In the genomic region with DNA sequence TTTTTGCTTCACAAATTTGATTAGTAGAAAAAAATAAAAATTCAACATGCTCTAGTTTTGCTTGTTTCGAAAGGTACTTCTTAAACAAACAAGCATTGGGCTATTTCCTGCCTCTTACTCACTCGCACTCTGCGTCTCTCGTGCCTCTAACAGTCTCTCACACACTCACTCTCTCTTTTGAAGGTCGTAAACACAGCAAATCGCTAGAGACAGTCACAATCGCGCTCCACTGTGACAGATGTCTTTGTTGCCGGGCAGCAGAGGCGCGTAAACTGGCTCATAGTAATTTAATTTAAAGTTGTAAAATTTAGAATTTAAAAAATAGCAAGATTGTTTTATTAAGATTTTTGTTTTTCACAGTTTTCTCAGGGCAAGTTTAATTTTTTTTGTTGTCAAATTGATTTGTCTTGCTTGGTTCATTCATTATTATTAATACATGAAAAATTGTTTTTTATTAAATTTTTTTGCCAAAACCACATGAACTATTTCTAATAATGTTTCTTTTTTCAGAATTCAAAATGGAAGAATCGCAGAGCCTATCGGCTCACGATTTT, we compare ENCODE assay signal across 8 worm cellular contexts.
A peak's percentile ranks its signal among the peaks of the same experiment; 100 is the strongest.
TF ChIP-seq lines count a peak whose summit lies in the region.

A gene (plus strand): TSS at position 504 of the 554 bp plus-strand sequence.

TF ChIP-seq in whole organism, L1 larva, 84 proteins besides CTCF, POLR2A, EP300 and RAD21 (continues in another document):
- TF ChIP-seq nhr-71 (tag; optimal IDR thresholded peaks at IDR 0.05; lab: Kevin White, UChicago) (peak; percentile 58), aly-2 (tag; optimal IDR thresholded peaks at IDR 0.05; lab: Kevin White, UChicago) (no peak), zip-4 (GFP tag; optimal IDR thresholded peaks at IDR 0.05; lab: Kevin White, UChicago) (no peak), snu-23 (GFP tag; optimal IDR thresholded peaks at IDR 0.05; lab: Kevin White, UChicago) (peak; percentile 57), hlh-17 (GFP tag; optimal IDR thresholded peaks at IDR 0.05; lab: Kevin White, UChicago; ENCODE audit: borderline replicate concordance) (no peak), ceh-90 (tag; optimal IDR thresholded peaks at IDR 0.05; lab: Kevin White, UChicago) (no peak), hpl-2 (GFP tag; optimal IDR thresholded peaks at IDR 0.05; lab: Kevin White, UChicago) (no peak), dsc-1 (tag; optimal IDR thresholded peaks at IDR 0.05; lab: Kevin White, UChicago) (peak; percentile 9), nhr-19 (GFP tag; conservative IDR thresholded peaks at IDR 0.05; lab: Robert Waterston, UW) (no peak), lin-15B (tag; optimal IDR thresholded peaks at IDR 0.05; lab: Kevin White, UChicago) (peak; percentile 26)

TF ChIP-seq in whole organism, L2 larva, 48 proteins besides CTCF, POLR2A, EP300 and RAD21 (continues in another document):
- TF ChIP-seq sma-3 (GFP tag; optimal IDR thresholded peaks at IDR 0.05; lab: Kevin White, UChicago) (no peak), aly-2 (tag; optimal IDR thresholded peaks at IDR 0.05; lab: Kevin White, UChicago) (no peak), elt-1 (tag; optimal IDR thresholded peaks at IDR 0.05; lab: Kevin White, UChicago) (no peak), lin-11 (tag; optimal IDR thresholded peaks at IDR 0.05; lab: Kevin White, UChicago) (peak; percentile 6), F13H6.1 (tag; optimal IDR thresholded peaks at IDR 0.05; lab: Kevin White, UChicago) (peak; percentile 50), nhr-129 (tag; optimal IDR thresholded peaks at IDR 0.05; lab: Kevin White, UChicago) (peak; percentile 83), sma-9 (GFP tag; optimal IDR thresholded peaks at IDR 0.05; lab: Kevin White, UChicago) (peak; percentile 57), sma-9 (tag; optimal IDR thresholded peaks at IDR 0.05; lab: Kevin White, UChicago) (no peak), nhr-25 (tag; optimal IDR thresholded peaks at IDR 0.05; lab: Kevin White, UChicago) (peak; percentile 62), unc-55 (GFP tag; optimal IDR thresholded peaks at IDR 0.05; lab: Kevin White, UChicago) (peak; percentile 68), lsy-2 (tag; optimal IDR thresholded peaks at IDR 0.05; lab: Kevin White, UChicago) (peak in 1 of 2 experiments; percentile 62)

TF ChIP-seq in whole organism, L3 larva, 47 proteins besides CTCF, POLR2A, EP300 and RAD21 (continues in another document):
- TF ChIP-seq R02D3.7 (tag; optimal IDR thresholded peaks at IDR 0.05; lab: Kevin White, UChicago) (no peak), unc-62 (GFP tag; optimal IDR thresholded peaks at IDR 0.05; lab: Kevin White, UChicago) (no peak), zag-1 (tag; optimal IDR thresholded peaks at IDR 0.05; lab: Kevin White, UChicago) (no peak), fos-1 (tag; optimal IDR thresholded peaks at IDR 0.05; lab: Kevin White, UChicago) (no peak), snpc-4 (tag; optimal IDR thresholded peaks at IDR 0.05; lab: Kevin White, UChicago) (peak; percentile 57), ceh-16 (tag; optimal IDR thresholded peaks at IDR 0.05; lab: Kevin White, UChicago) (no peak), nhr-25 (tag; optimal IDR thresholded peaks at IDR 0.05; lab: Kevin White, UChicago) (peak; percentile 79), nhr-237 (tag; optimal IDR thresholded peaks at IDR 0.05; lab: Kevin White, UChicago) (no peak), lin-39 (tag; optimal IDR thresholded peaks at IDR 0.05; lab: Kevin White, UChicago) (peak; percentile 44), elt-2 (tag; optimal IDR thresholded peaks at IDR 0.05; lab: Kevin White, UChicago) (peak; percentile 33), nfya-1 (tag; optimal IDR thresholded peaks at IDR 0.05; lab: Kevin White, UChicago; ENCODE audit: insufficient read depth) (peak; percentile 69)

TF ChIP-seq in whole organism, L4 larva, 104 proteins besides CTCF, POLR2A, EP300 and RAD21 (continues in another document):
- no peak for TF ChIP-seq arid-1 (GFP tag; conservative IDR thresholded peaks at IDR 0.05; lab: Robert Waterston, UW)
- TF ChIP-seq duxl-1 (tag; optimal IDR thresholded peaks at IDR 0.05; lab: Kevin White, UChicago; ENCODE audit: poor library complexity): no peak
- TF ChIP-seq F37D6.2 (tag; optimal IDR thresholded peaks at IDR 0.05; lab: Kevin White, UChicago): no peak
- peak; percentile 70 for TF ChIP-seq mep-1 (tag; optimal IDR thresholded peaks at IDR 0.05; lab: Kevin White, UChicago)
- TF ChIP-seq nhr-28 (tag; optimal IDR thresholded peaks at IDR 0.05; lab: Kevin White, UChicago): peak; percentile 71
- TF ChIP-seq aha-1 (tag; lab: Kevin White, UChicago): peak; percentile 93
- TF ChIP-seq D1046.2 (GFP tag; IDR thresholded peaks at IDR 0.05; lab: Robert Waterston, UW): no peak
- peak; percentile 11 for TF ChIP-seq lin-13 (GFP tag; optimal IDR thresholded peaks at IDR 0.05; lab: Kevin White, UChicago)
- TF ChIP-seq dve-1 (tag; optimal IDR thresholded peaks at IDR 0.05; lab: Kevin White, UChicago; ENCODE audit: insufficient read depth): peak; percentile 67
- TF ChIP-seq rbr-2 (tag; optimal IDR thresholded peaks at IDR 0.05; lab: Kevin White, UChicago): peak; percentile 52
- TF ChIP-seq nhr-11 (tag; optimal IDR thresholded peaks at IDR 0.05; lab: Kevin White, UChicago): peak; percentile 43

TF ChIP-seq in whole organism, early embryonic, 17 proteins besides CTCF, POLR2A, EP300 and RAD21:
- TF ChIP-seq F13C5.2 (tag; optimal IDR thresholded peaks at IDR 0.05; lab: Kevin White, UChicago) (peak; percentile 22), sea-1 (GFP tag; conservative IDR thresholded peaks at IDR 0.05; lab: Robert Waterston, UW) (no peak)

TF ChIP-seq in whole organism, late embryonic, 69 proteins besides CTCF, POLR2A, EP300 and RAD21 (continues in another document):
- TF ChIP-seq C08G9.2 (tag; optimal IDR thresholded peaks at IDR 0.05; lab: Kevin White, UChicago) (no peak), tbx-2 (tag; optimal IDR thresholded peaks at IDR 0.05; lab: Kevin White, UChicago) (peak; percentile 48), rnt-1 (tag; optimal IDR thresholded peaks at IDR 0.05; lab: Kevin White, UChicago) (no peak), ceh-18 (tag; optimal IDR thresholded peaks at IDR 0.05; lab: Kevin White, UChicago) (peak; percentile 5), T23F11.4 (GFP tag; optimal IDR thresholded peaks at IDR 0.05; lab: Kevin White, UChicago) (no peak), ceh-24 (tag; optimal IDR thresholded peaks at IDR 0.05; lab: Kevin White, UChicago) (no peak), F13H6.1 (tag; optimal IDR thresholded peaks at IDR 0.05; lab: Kevin White, UChicago) (peak; percentile 21), gmeb-2 (tag; optimal IDR thresholded peaks at IDR 0.05; lab: Kevin White, UChicago) (no peak), sdc-2 (tag; optimal IDR thresholded peaks at IDR 0.05; lab: Kevin White, UChicago) (peak; percentile 59), tbx-7 (tag; optimal IDR thresholded peaks at IDR 0.05; lab: Kevin White, UChicago) (no peak), nfya-1 (tag; optimal IDR thresholded peaks at IDR 0.05; lab: Kevin White, UChicago) (peak; percentile 17), ceh-31 (tag; optimal IDR thresholded peaks at IDR 0.05; lab: Kevin White, UChicago) (peak; percentile 22), unc-42 (tag; optimal IDR thresholded peaks at IDR 0.05; lab: Kevin White, UChicago) (peak; percentile 36), hlh-8 (tag; optimal IDR thresholded peaks at IDR 0.05; lab: Kevin White, UChicago) (peak; percentile 20), unc-55 (GFP tag; optimal IDR thresholded peaks at IDR 0.05; lab: Kevin White, UChicago) (peak; percentile 59)

TF ChIP-seq in whole organism, mixed stage, embryonic, 35 proteins besides CTCF, POLR2A, EP300 and RAD21 (continues in another document):
- TF ChIP-seq snpc-4 (tag; optimal IDR thresholded peaks at IDR 0.05; lab: Kevin White, UChicago) (no peak), flh-1 (GFP tag; optimal IDR thresholded peaks at IDR 0.05; lab: Kevin White, UChicago) (no peak), unc-62 (GFP tag; optimal IDR thresholded peaks at IDR 0.05; lab: Kevin White, UChicago) (peak; percentile 54), zip-8 (tag; optimal IDR thresholded peaks at IDR 0.05; lab: Kevin White, UChicago) (no peak), lin-32 (GFP tag; optimal IDR thresholded peaks at IDR 0.05; lab: Kevin White, UChicago) (no peak), lsy-2 (tag; optimal IDR thresholded peaks at IDR 0.05; lab: Kevin White, UChicago) (no peak), blmp-1 (tag; optimal IDR thresholded peaks at IDR 0.05; lab: Kevin White, UChicago) (no peak), ceh-39 (tag; optimal IDR thresholded peaks at IDR 0.05; lab: Kevin White, UChicago) (no peak), sem-2 (GFP tag; optimal IDR thresholded peaks at IDR 0.05; lab: Kevin White, UChicago) (no peak), mep-1 (tag; optimal IDR thresholded peaks at IDR 0.05; lab: Kevin White, UChicago) (peak; percentile 74), ztf-11 (tag; optimal IDR thresholded peaks at IDR 0.05; lab: Kevin White, UChicago) (no peak), pha-4 (tag; optimal IDR thresholded peaks at IDR 0.05; lab: Kevin White, UChicago) (peak; percentile 94), hlh-1 (tag; optimal IDR thresholded peaks at IDR 0.05; lab: Kevin White, UChicago) (peak; percentile 71), cnd-1 (tag; optimal IDR thresholded peaks at IDR 0.05; lab: Kevin White, UChicago) (no peak), bed-3 (GFP tag; optimal IDR thresholded peaks at IDR 0.05; lab: Kevin White, UChicago) (no peak), nhr-2 (tag; optimal IDR thresholded peaks at IDR 0.05; lab: Kevin White, UChicago) (peak; percentile 15)

TF ChIP-seq in whole organism, young adult, 124 proteins besides CTCF, POLR2A, EP300 and RAD21 (continues in another document):
- TF ChIP-seq C06A6.2 (GFP tag; conservative IDR thresholded peaks at IDR 0.05; lab: Robert Waterston, UW) (no peak), C17E4.6 (GFP tag; IDR thresholded peaks at IDR 0.05; lab: Robert Waterston, UW) (no peak), die-1 (tag; optimal IDR thresholded peaks at IDR 0.05; lab: Kevin White, UChicago) (no peak), ceh-79 (tag; optimal IDR thresholded peaks at IDR 0.05; lab: Kevin White, UChicago) (no peak), Y56A3A.18 (GFP tag; IDR thresholded peaks at IDR 0.05; lab: Robert Waterston, UW) (no peak), mcd-1 (GFP tag; IDR thresholded peaks at IDR 0.05; lab: Robert Waterston, UW) (peak; percentile 47; the same call in 1 of the 2 replicates), ama-1 (optimal IDR thresholded peaks at IDR 0.05; lab: Kevin White, UChicago) (no peak), ama-1 (GFP tag; optimal IDR thresholded peaks at IDR 0.05; lab: Kevin White, UChicago) (no peak), lin-54 (GFP tag; optimal IDR thresholded peaks at IDR 0.05; lab: Kevin White, UChicago) (no peak), F37B4.10 (GFP tag; IDR thresholded peaks at IDR 0.05; lab: Robert Waterston, UW) (no peak), hrde-1 (tag; optimal IDR thresholded peaks at IDR 0.05; lab: Kevin White, UChicago; ENCODE audit: borderline replicate concordance) (no peak), nhr-80 (tag; optimal IDR thresholded peaks at IDR 0.05; lab: Kevin White, UChicago) (peak; percentile 47), F23B12.7 (tag; optimal IDR thresholded peaks at IDR 0.05; lab: Kevin White, UChicago; ENCODE audit: insufficient read depth) (no peak), ets-4 (GFP tag; optimal IDR thresholded peaks at IDR 0.05; lab: Kevin White, UChicago) (no peak), egl-18 (GFP tag; IDR thresholded peaks at IDR 0.05; lab: Robert Waterston, UW) (no peak), hmg-1.2 (GFP tag; IDR thresholded peaks at IDR 0.05; lab: Robert Waterston, UW) (peak; percentile 85), attf-5 (GFP tag; optimal IDR thresholded peaks at IDR 0.05; lab: Kevin White, UChicago) (peak; percentile 14), rcor-1 (GFP tag; IDR thresholded peaks at IDR 0.05; lab: Robert Waterston, UW) (no peak)
